Worm (Caenorhabditis elegans) whole organism, L3 larva: ENCODE results near the gene swsn-4.

Source experiments
- R02D3.7 ChIP-seq: fragments of 150-350 bp; optimal IDR thresholded peaks from 2 replicates; lab custom pipeline; 2014; ENCODE audit warnings: missing biosample characterization, missing genetic modification characterization
- ZK546.5 ChIP-seq: sonication (generic microtip); optimal IDR thresholded peaks from 2 replicates; lab custom pipeline; 2017; ENCODE audit warnings: missing biosample characterization, missing genetic modification characterization
- ceh-28 ChIP-seq: fragments of 150-350 bp; optimal IDR thresholded peaks from 2 replicates; lab custom pipeline; 2014; ENCODE audit warnings: missing biosample characterization, missing genetic modification reagents, missing genetic modification characterization
- ceh-82 ChIP-seq: fragments of 150-350 bp; optimal IDR thresholded peaks from 2 replicates; lab custom pipeline; 2014; ENCODE audit warnings: missing biosample characterization, missing genetic modification characterization
- daf-12 ChIP-seq: fragments of 150-350 bp; optimal IDR thresholded peaks from 2 replicates; lab custom pipeline; 2014; ENCODE audit warnings: missing biosample characterization, missing genetic modification reagents, missing genetic modification characterization
- egl-27 ChIP-seq: sonication (generic microtip); optimal IDR thresholded peaks from 4 replicates; lab custom pipeline; 2017; ENCODE audit warnings: missing biosample characterization, missing genetic modification reagents, missing genetic modification characterization
- egl-5 ChIP-seq: fragments of 150-350 bp; optimal IDR thresholded peaks from 2 replicates; lab custom pipeline; 2017; ENCODE audit warnings: missing biosample characterization, missing genetic modification reagents, missing genetic modification characterization, inconsistent platforms
- elt-2 ChIP-seq: sonication (generic microtip); optimal IDR thresholded peaks from 2 replicates; lab custom pipeline; 2016; ENCODE audit warnings: missing genetic modification reagents, mild to moderate bottlenecking, missing genetic modification characterization, missing compliant biosample characterization
- fkh-10 ChIP-seq: sonication (generic microtip); optimal IDR thresholded peaks from 2 replicates; lab custom pipeline; 2017; ENCODE audit warnings: missing biosample characterization, missing genetic modification reagents, missing genetic modification characterization
- hmg-11 ChIP-seq: sonication (generic microtip); optimal IDR thresholded peaks from 2 replicates; lab custom pipeline; 2016; ENCODE audit warnings: missing genetic modification characterization, missing compliant biosample characterization
- jun-1 ChIP-seq: fragments of 150-350 bp; optimal IDR thresholded peaks from 2 replicates; lab custom pipeline; 2014; ENCODE audit warnings: missing biosample characterization, missing genetic modification reagents, missing genetic modification characterization
- lin-15B ChIP-seq: fragments of 150-350 bp; optimal IDR thresholded peaks from 2 replicates; lab custom pipeline; 2014; ENCODE audit warnings: missing biosample characterization, missing genetic modification characterization
- lin-39 ChIP-seq: fragments of 150-350 bp; optimal IDR thresholded peaks from 2 replicates; lab custom pipeline; 2018; ENCODE audit warnings: missing biosample characterization, missing genetic modification reagents, missing genetic modification characterization
- lsy-12 ChIP-seq: sonication (generic microtip); optimal IDR thresholded peaks from 2 replicates; lab custom pipeline; 2016; ENCODE audit warnings: mild to moderate bottlenecking, missing genetic modification characterization, missing compliant biosample characterization
- nfya-1 ChIP-seq: sonication (generic microtip); optimal IDR thresholded peaks from 2 replicates; lab custom pipeline; 2017; ENCODE audit warnings: missing genetic modification characterization, mild to moderate bottlenecking, missing compliant biosample characterization, antibody characterized with exemption, moderate library complexity; ENCODE audit not compliant: insufficient read depth
- nhr-11 ChIP-seq: fragments of 150-350 bp; optimal IDR thresholded peaks from 2 replicates; lab custom pipeline; 2014; ENCODE audit warnings: missing biosample characterization, missing genetic modification characterization
- nhr-23 ChIP-seq: fragments of 150-350 bp; optimal IDR thresholded peaks from 2 replicates; lab custom pipeline; 2014; ENCODE audit warnings: missing biosample characterization, missing genetic modification reagents, missing genetic modification characterization
- nhr-25 ChIP-seq: sonication (generic microtip); optimal IDR thresholded peaks from 2 replicates; lab custom pipeline; 2017; ENCODE audit warnings: missing biosample characterization, missing genetic modification characterization
- nhr-43 ChIP-seq: sonication (generic microtip); optimal IDR thresholded peaks from 2 replicates; lab custom pipeline; 2016; ENCODE audit warnings: mild to moderate bottlenecking, missing genetic modification characterization, missing compliant biosample characterization; ENCODE audit not compliant: poor library complexity, severe bottlenecking
- pha-4 ChIP-seq: fragments of 150-350 bp; optimal IDR thresholded peaks from 2 replicates; lab custom pipeline; 2014; ENCODE audit warnings: missing biosample characterization, missing genetic modification reagents, missing genetic modification characterization
- pqm-1 ChIP-seq: fragments of 150-350 bp; optimal IDR thresholded peaks from 2 replicates; lab custom pipeline; 2017; ENCODE audit warnings: missing biosample characterization, missing genetic modification characterization, inconsistent platforms
- skn-1 ChIP-seq: fragments of 150-350 bp; optimal IDR thresholded peaks from 2 replicates; lab custom pipeline; 2014; ENCODE audit warnings: missing biosample characterization, missing genetic modification characterization
- snpc-4 ChIP-seq: fragments of 150-350 bp; optimal IDR thresholded peaks from 2 replicates; lab custom pipeline; 2014; ENCODE audit warnings: missing biosample characterization, missing genetic modification characterization
- tbx-2 ChIP-seq: sonication (generic microtip); optimal IDR thresholded peaks from 2 replicates; lab custom pipeline; 2016; ENCODE audit warnings: mild to moderate bottlenecking, missing genetic modification characterization, missing compliant biosample characterization
- unc-39 ChIP-seq: sonication (generic microtip); optimal IDR thresholded peaks from 4 replicates; lab custom pipeline; 2017; ENCODE audit warnings: missing biosample characterization, missing genetic modification characterization

Gene swsn-4

ce11 chrIV:11179123-11179740 is 53.4 kb downstream of the swsn-4 start, which contains the start of gene cpt-2:
TSS of gene cpt-2 (plus strand) at chrIV:11179645.
- TF ChIP-seq nhr-25 (tag; lab: Kevin White, UChicago) = peak; percentile 67
- peak; percentile 82 for TF ChIP-seq pqm-1
- TF ChIP-seq fkh-10 (GFP tag; lab: Kevin White, UChicago) = peak; percentile 39
- peak; percentile 64 for TF ChIP-seq nhr-11
- peak; percentile 93 for TF ChIP-seq egl-5 (tag; lab: Kevin White, UChicago)
- TF ChIP-seq ZK546.5 (tag; lab: Kevin White, UChicago) = peak; percentile 39
- peak; percentile 87 for TF ChIP-seq nhr-43 (tag; lab: Kevin White, UChicago)
- peak; percentile 19 for TF ChIP-seq egl-27 (tag; lab: Kevin White, UChicago)
- TF ChIP-seq jun-1 = peak; percentile 82
- TF ChIP-seq nfya-1 (tag; lab: Kevin White, UChicago) = peak; percentile 88
- peak; percentile 74 for TF ChIP-seq R02D3.7
- TF ChIP-seq tbx-2 (tag; lab: Kevin White, UChicago) = peak; percentile 83
- peak; percentile 68 for TF ChIP-seq pha-4 (tag; lab: Kevin White, UChicago)
- peak; percentile 75 for TF ChIP-seq snpc-4
- peak; percentile 46 for TF ChIP-seq skn-1 (tag; lab: Kevin White, UChicago)
- TF ChIP-seq lin-15B (tag; lab: Kevin White, UChicago) = peak; percentile 90
- peak; percentile 84 for TF ChIP-seq elt-2 (tag; lab: Kevin White, UChicago)
- TF ChIP-seq ceh-28 (tag; lab: Kevin White, UChicago) = peak; percentile 70
- TF ChIP-seq ceh-82 (tag; lab: Kevin White, UChicago) = peak; percentile 16
- peak; percentile 81 for TF ChIP-seq lsy-12 (tag; lab: Kevin White, UChicago)
- peak; percentile 29 for TF ChIP-seq hmg-11 (tag; lab: Kevin White, UChicago)
- TF ChIP-seq lin-39 (tag; lab: Kevin White, UChicago) = peak; percentile 38
- TF ChIP-seq nhr-23 (tag; lab: Kevin White, UChicago) = peak; percentile 84

ce11 chrIV:11180077-11180476 is 54.3 kb downstream of the swsn-4 start:
- TF ChIP-seq elt-2 (tag; lab: Kevin White, UChicago) = peak; percentile 11
- TF ChIP-seq unc-39 (tag; lab: Kevin White, UChicago) = no peak
- TF ChIP-seq pqm-1 = peak; percentile 32
- peak; percentile 6 for TF ChIP-seq pha-4 (tag; lab: Kevin White, UChicago)
- TF ChIP-seq daf-12 = no peak
- TF ChIP-seq, all 47 proteins: peak for 3
